Fruit fly (Drosophila melanogaster) whole organism, prepupa: Measurements from ENCODE around the gene CG10064.
A peak's percentile ranks its signal among the peaks of the same experiment; 100 is the strongest.

ENCODE experiments used
- Blimp-1 ChIP-seq: fragments of 200-800 bp; sonication (Bioruptor generic); optimal IDR thresholded peaks from 3 replicates; lab custom pipeline; 2017; ENCODE audit warnings: missing biosample characterization, missing genetic modification characterization, mild to moderate bottlenecking, moderate library complexity, missing genetic modification reagents
- CG10631 ChIP-seq: fragments of 200-800 bp; sonication (Bioruptor generic); optimal IDR thresholded peaks from 2 replicates; lab custom pipeline; 2016; ENCODE audit warnings: missing biosample characterization, missing genetic modification characterization
- CG11762 ChIP-seq: fragments of 200-800 bp; sonication (Bioruptor generic); optimal IDR thresholded peaks from 3 replicates; lab custom pipeline; 2016; ENCODE audit warnings: missing biosample characterization, missing genetic modification characterization; ENCODE audit not compliant: insufficient read depth
- CG11902 ChIP-seq: fragments of 200-800 bp; sonication (Bioruptor generic); optimal IDR thresholded peaks from 3 replicates; lab custom pipeline; 2016; ENCODE audit warnings: missing biosample characterization, missing genetic modification characterization
- CG15336 ChIP-seq: fragments of 200-800 bp; sonication (Bioruptor generic); IDR thresholded peaks from 2 replicates; pipeline ENCODE4 v1.3.6; 2022; ENCODE audit warnings: missing biosample characterization, missing genetic modification characterization
- CG1621 ChIP-seq: fragments of 200-800 bp; sonication (Bioruptor generic); optimal IDR thresholded peaks from 3 replicates; lab custom pipeline; 2018; ENCODE audit warnings: missing biosample characterization, mild to moderate bottlenecking, missing genetic modification characterization
- CG16779 ChIP-seq: fragments of 200-800 bp; sonication (Bioruptor generic); optimal IDR thresholded peaks from 3 replicates; lab custom pipeline; 2017; ENCODE audit warnings: missing biosample characterization, mild to moderate bottlenecking, missing genetic modification characterization
- CG3032 ChIP-seq: fragments of 200-800 bp; optimal IDR thresholded peaks from 2 replicates; lab custom pipeline; 2019; ENCODE audit warnings: missing biosample characterization, mild to moderate bottlenecking, missing genetic modification characterization, moderate library complexity
- CG34406 ChIP-seq: fragments of 200-800 bp; sonication (Bioruptor generic); optimal IDR thresholded peaks from 3 replicates; lab custom pipeline; 2016; ENCODE audit warnings: missing biosample characterization, missing genetic modification characterization
- CG3919 ChIP-seq: fragments of 200-800 bp; sonication (Bioruptor generic); optimal IDR thresholded peaks from 3 replicates; lab custom pipeline; 2016; ENCODE audit warnings: missing biosample characterization, missing genetic modification characterization
- CG6163 ChIP-seq: fragments of 200-800 bp; sonication (Bioruptor generic); IDR thresholded peaks from 3 replicates; pipeline ENCODE4 v1.3.6; 2022; ENCODE audit warnings: missing biosample characterization, missing genetic modification characterization
- CG6276 ChIP-seq: fragments of 200-800 bp; sonication (Bioruptor generic); optimal IDR thresholded peaks from 2 replicates; lab custom pipeline; 2017; ENCODE audit warnings: missing biosample characterization, mild to moderate bottlenecking, missing genetic modification characterization
- CG6792 ChIP-seq: fragments of 200-800 bp; sonication (Bioruptor generic); optimal IDR thresholded peaks from 3 replicates; lab custom pipeline; 2016; ENCODE audit warnings: missing biosample characterization, missing genetic modification characterization
- CG6808 ChIP-seq: fragments of 200-800 bp; sonication (Bioruptor generic); optimal IDR thresholded peaks from 3 replicates; lab custom pipeline; 2017; ENCODE audit warnings: missing biosample characterization, missing genetic modification characterization, mild to moderate bottlenecking, moderate library complexity, missing genetic modification reagents
- CG6854 ChIP-seq: fragments of 200-800 bp; sonication (Bioruptor generic); optimal IDR thresholded peaks from 2 replicates; lab custom pipeline; 2017; ENCODE audit warnings: missing biosample characterization, mild to moderate bottlenecking, missing genetic modification characterization
- CG7368 ChIP-seq: fragments of 200-800 bp; sonication (Bioruptor generic); optimal IDR thresholded peaks from 3 replicates; lab custom pipeline; 2016; ENCODE audit warnings: missing biosample characterization, missing genetic modification characterization
- CG8119 ChIP-seq: fragments of 200-800 bp; sonication (Bioruptor generic); IDR thresholded peaks from 3 replicates; pipeline ENCODE4 v1.3.6; 2022; ENCODE audit warnings: missing biosample characterization, missing genetic modification characterization
- CG8319 ChIP-seq: fragments of 200-800 bp; sonication (Bioruptor generic); optimal IDR thresholded peaks from 3 replicates; lab custom pipeline; 2016; ENCODE audit warnings: missing biosample characterization, missing genetic modification characterization
- CG8632 ChIP-seq: fragments of 200-800 bp; sonication (Bioruptor generic); optimal IDR thresholded peaks from 3 replicates; lab custom pipeline; 2016; ENCODE audit warnings: missing biosample characterization, missing genetic modification characterization
- CG9139 ChIP-seq: fragments of 200-800 bp; sonication (Bioruptor generic); optimal IDR thresholded peaks from 3 replicates; lab custom pipeline; 2017; ENCODE audit warnings: missing biosample characterization, mild to moderate bottlenecking, missing genetic modification characterization
- Eip75B ChIP-seq: fragments of 200-800 bp; sonication (Bioruptor generic); optimal IDR thresholded peaks from 3 replicates; lab custom pipeline; 2016; ENCODE audit warnings: missing biosample characterization, missing genetic modification characterization
- Ets96B ChIP-seq: fragments of 200-800 bp; optimal IDR thresholded peaks from 2 replicates; lab custom pipeline; 2019; ENCODE audit warnings: missing biosample characterization, mild to moderate bottlenecking, missing genetic modification characterization, moderate library complexity
- Gug ChIP-seq: fragments of 200-800 bp; sonication (Bioruptor generic); IDR thresholded peaks from 2 replicates; pipeline ENCODE4 v1.3.6; 2022; ENCODE audit warnings: missing biosample characterization, missing genetic modification characterization
- Hr4 ChIP-seq: fragments of 200-800 bp; sonication (Bioruptor generic); optimal IDR thresholded peaks from 3 replicates; lab custom pipeline; 2016; ENCODE audit warnings: missing biosample characterization, missing genetic modification characterization
- Lpt ChIP-seq: fragments of 200-800 bp; sonication (Bioruptor generic); optimal IDR thresholded peaks from 3 replicates; lab custom pipeline; 2016; ENCODE audit warnings: missing biosample characterization, missing genetic modification characterization
- Met ChIP-seq: fragments of 200-800 bp; sonication (Bioruptor generic); optimal IDR thresholded peaks from 3 replicates; lab custom pipeline; 2016; ENCODE audit warnings: missing biosample characterization, missing genetic modification characterization
- OdsH ChIP-seq: fragments of 200-800 bp; sonication (Bioruptor generic); optimal IDR thresholded peaks from 3 replicates; lab custom pipeline; 2016; ENCODE audit warnings: missing biosample characterization, missing genetic modification characterization
- Sox102F ChIP-seq: fragments of 200-800 bp; sonication (Bioruptor generic); optimal IDR thresholded peaks from 2 replicates; lab custom pipeline; 2016; ENCODE audit warnings: missing biosample characterization, mild to moderate bottlenecking, missing genetic modification characterization
- Sox14 ChIP-seq: fragments of 200-800 bp; sonication (Bioruptor generic); optimal IDR thresholded peaks from 3 replicates; lab custom pipeline; 2016; ENCODE audit warnings: missing biosample characterization, missing genetic modification characterization
- Sox15 ChIP-seq: fragments of 200-800 bp; sonication (Bioruptor generic); optimal IDR thresholded peaks from 3 replicates; lab custom pipeline; 2016; ENCODE audit warnings: missing biosample characterization, missing genetic modification characterization
- achi ChIP-seq: fragments of 200-800 bp; sonication (Bioruptor generic); optimal IDR thresholded peaks from 3 replicates; lab custom pipeline; 2016; ENCODE audit warnings: missing biosample characterization, missing genetic modification characterization
- acj6 ChIP-seq: fragments of 200-800 bp; sonication (Bioruptor generic); optimal IDR thresholded peaks from 3 replicates; lab custom pipeline; 2016; ENCODE audit warnings: missing biosample characterization, missing genetic modification characterization
- cyc ChIP-seq: fragments of 200-800 bp; sonication (Bioruptor generic); optimal IDR thresholded peaks from 3 replicates; lab custom pipeline; 2016; ENCODE audit warnings: missing biosample characterization, missing genetic modification characterization
- dac ChIP-seq: fragments of 200-800 bp; sonication (Bioruptor generic); optimal IDR thresholded peaks from 2 replicates; lab custom pipeline; 2017; ENCODE audit warnings: missing biosample characterization, mild to moderate bottlenecking, missing genetic modification characterization
- dsx ChIP-seq: fragments of 200-800 bp; optimal IDR thresholded peaks from 3 replicates; lab custom pipeline; 2019; ENCODE audit warnings: missing biosample characterization, mild to moderate bottlenecking, missing genetic modification characterization, moderate library complexity; ENCODE audit not compliant: poor library complexity, severe bottlenecking
- esn ChIP-seq: fragments of 200-800 bp; sonication (Bioruptor generic); optimal IDR thresholded peaks from 2 replicates; lab custom pipeline; 2016; ENCODE audit warnings: missing biosample characterization, mild to moderate bottlenecking, missing genetic modification characterization, moderate library complexity
- fd85E ChIP-seq: fragments of 200-800 bp; sonication (Bioruptor generic); optimal IDR thresholded peaks from 3 replicates; lab custom pipeline; 2016; ENCODE audit warnings: missing biosample characterization, missing genetic modification characterization
- fkh ChIP-seq: fragments of 200-800 bp; sonication (Bioruptor generic); optimal IDR thresholded peaks from 3 replicates; lab custom pipeline; 2017; ENCODE audit warnings: missing biosample characterization, mild to moderate bottlenecking, missing genetic modification characterization, moderate library complexity
- lz ChIP-seq: fragments of 200-800 bp; sonication (Bioruptor generic); optimal IDR thresholded peaks from 3 replicates; lab custom pipeline; 2016; ENCODE audit warnings: missing biosample characterization, missing genetic modification characterization
- net ChIP-seq: fragments of 200-800 bp; sonication (Bioruptor generic); optimal IDR thresholded peaks from 3 replicates; lab custom pipeline; 2016; ENCODE audit warnings: missing biosample characterization, missing genetic modification characterization
- pdm3 ChIP-seq: fragments of 200-800 bp; sonication (Bioruptor generic); optimal IDR thresholded peaks from 3 replicates; lab custom pipeline; 2016; ENCODE audit warnings: missing biosample characterization, missing genetic modification characterization
- salr ChIP-seq, 2 experiments: fragments of 200-800 bp; sonication (Bioruptor generic); optimal IDR thresholded peaks; 3 replicates each; lab custom pipeline; 2016 to 2018; ENCODE audit warnings: missing biosample characterization in 2 of 2, missing genetic modification characterization in 2 of 2, mild to moderate bottlenecking in 1 of 2
- spab ChIP-seq: fragments of 200-800 bp; sonication (Bioruptor generic); optimal IDR thresholded peaks from 2 replicates; lab custom pipeline; 2017; ENCODE audit warnings: missing biosample characterization, mild to moderate bottlenecking, missing genetic modification characterization, missing genetic modification reagents
- ss ChIP-seq, 2 experiments: fragments of 200-800 bp; sonication (Bioruptor generic); optimal IDR thresholded peaks; 2 replicates in 1 of 2; 3 replicates in 1 of 2; lab custom pipeline; 2017 to 2018; ENCODE audit warnings: mild to moderate bottlenecking in 2 of 2, missing biosample characterization in 2 of 2, missing genetic modification characterization in 2 of 2, moderate library complexity in 1 of 2
- svp ChIP-seq: fragments of 200-800 bp; sonication (Bioruptor generic); peaks from one replicate; lab custom pipeline; 2016; ENCODE audit warnings: missing biosample characterization, missing genetic modification characterization
- topi ChIP-seq: fragments of 200-800 bp; sonication (Bioruptor generic); optimal IDR thresholded peaks from 3 replicates; lab custom pipeline; 2016; ENCODE audit warnings: missing biosample characterization, missing genetic modification characterization
- vri ChIP-seq: fragments of 200-800 bp; sonication (Bioruptor generic); optimal IDR thresholded peaks from 3 replicates; lab custom pipeline; 2016; ENCODE audit warnings: missing biosample characterization, mild to moderate bottlenecking, missing genetic modification characterization

The CG10064 gene

dm6 chr3L:6998692-6999091, 31.0 kb upstream of the CG10064 start, which contains the start of gene Mp (continued):
- TF ChIP-seq ss (GFP tag; optimal IDR thresholded peaks at IDR 0.05; lab: Kevin White, UChicago) (no peak), CG15336 (GFP tag; lab: Robert Waterston, UW) (no peak), cyc (GFP tag; lab: Kevin White, UChicago) (no peak), CG11762 (GFP tag; lab: Kevin White, UChicago) (no peak), spab (GFP tag; lab: Kevin White, UChicago) (no peak), svp (GFP tag; lab: Kevin White, UChicago) (no peak), Sox15 (GFP tag; lab: Kevin White, UChicago) (no peak)

- TF ChIP-seq CG16779 (tag; lab: Kevin White, UChicago) (no peak), lz (GFP tag; lab: Kevin White, UChicago) (no peak), pdm3 (GFP tag; lab: Kevin White, UChicago) (no peak), salr (GFP tag; optimal IDR thresholded peaks at IDR 0.05; lab: Kevin White, UChicago) (no peak)
Observed at dm6 chr3L:6997410-6997809, 29.7 kb upstream of the CG10064 start.

- TF ChIP-seq CG6808 (GFP tag; lab: Kevin White, UChicago) (peak; percentile 24), CG6792 (GFP tag; lab: Kevin White, UChicago) (peak; percentile 12), Met (GFP tag; lab: Kevin White, UChicago) (peak; percentile 51), cyc (GFP tag; lab: Kevin White, UChicago) (peak; percentile 21), CG10631 (GFP tag; lab: Kevin White, UChicago) (peak; percentile 53), CG11902 (GFP tag; lab: Kevin White, UChicago) (no peak), CG34406 (GFP tag; lab: Kevin White, UChicago) (peak; percentile 39), CG3032 (peak; percentile 31), dac (peak; percentile 21), CG8632 (GFP tag; lab: Kevin White, UChicago) (peak; percentile 11), ss (GFP tag; optimal IDR thresholded peaks at IDR 0.05; lab: Kevin White, UChicago) (peak in 1 of 2 experiments; percentile 8), CG3919 (GFP tag; lab: Kevin White, UChicago) (peak; percentile 38), CG6854 (GFP tag; lab: Kevin White, UChicago) (no peak), esn (GFP tag; lab: Kevin White, UChicago) (peak; percentile 47), topi (GFP tag; lab: Kevin White, UChicago) (peak; percentile 31), CG7368 (no peak), CG6276 (GFP tag; lab: Kevin White, UChicago) (peak; percentile 58), Sox15 (GFP tag; lab: Kevin White, UChicago) (peak; percentile 19), CG1621 (peak; percentile 17), Sox14 (peak; percentile 28), pdm3 (GFP tag; lab: Kevin White, UChicago) (peak; percentile 64), Sox102F (GFP tag; lab: Kevin White, UChicago) (peak; percentile 16), spab (GFP tag; lab: Kevin White, UChicago) (no peak), CG6163 (GFP tag; lab: Robert Waterston, UW) (peak; percentile 55; the same call in 2 of the 3 replicates), Lpt (GFP tag; lab: Kevin White, UChicago) (peak; percentile 23), net (GFP tag; lab: Kevin White, UChicago) (peak; percentile 57), CG15336 (GFP tag; lab: Robert Waterston, UW) (peak; percentile 76), acj6 (peak; percentile 45), fkh (GFP tag; lab: Kevin White, UChicago) (no peak), vri (GFP tag; lab: Kevin White, UChicago) (no peak), CG8119 (GFP tag; lab: Robert Waterston, UW) (peak; percentile 76), OdsH (GFP tag; lab: Kevin White, UChicago) (peak; percentile 54), Eip75B (GFP tag; lab: Kevin White, UChicago) (peak; percentile 38), achi (GFP tag; lab: Kevin White, UChicago) (peak; percentile 51), CG8319 (GFP tag; lab: Kevin White, UChicago) (no peak), dsx (GFP tag; lab: Kevin White, UChicago) (peak; percentile 30), Gug (GFP tag; lab: Robert Waterston, UW) (peak; percentile 21; the same call in 1 of the 2 replicates), Ets96B (tag; lab: Kevin White, UChicago) (peak; percentile 35), CG9139 (GFP tag; lab: Kevin White, UChicago) (no peak), Hr4 (GFP tag; lab: Kevin White, UChicago) (peak; percentile 84), fd85E (no peak), Blimp-1 (GFP tag; lab: Kevin White, UChicago) (no peak)
Observed at dm6 chr3L:6996907-6997306, 29.2 kb upstream of the CG10064 start.
